Worm (Caenorhabditis elegans) whole organism, mixed stage, embryonic: ENCODE measurements around the gene K04G11.3.

Source experiments
- M03D4.4 ChIP-seq: sonication (generic microtip); optimal IDR thresholded peaks from 2 replicates; lab custom pipeline; 2017; ENCODE audit warnings: mild to moderate bottlenecking, missing genetic modification characterization, missing compliant biosample characterization
- bed-3 ChIP-seq: fragments of 200-800 bp; sonication (Bioruptor generic); optimal IDR thresholded peaks from 3 replicates; lab custom pipeline; 2018; ENCODE audit warnings: mild to moderate bottlenecking, missing genetic modification characterization, moderate library complexity, missing compliant biosample characterization
- blmp-1 ChIP-seq: fragments of 150-350 bp; optimal IDR thresholded peaks from 2 replicates; lab custom pipeline; 2014; ENCODE audit warnings: missing biosample characterization, missing genetic modification characterization
- ceh-39 ChIP-seq: fragments of 150-350 bp; optimal IDR thresholded peaks from 2 replicates; lab custom pipeline; 2014; ENCODE audit warnings: missing biosample characterization, missing genetic modification characterization
- ceh-83 ChIP-seq: fragments of 200-800 bp; sonication (Bioruptor generic); optimal IDR thresholded peaks from 2 replicates; lab custom pipeline; 2018; ENCODE audit warnings: mild to moderate bottlenecking, missing genetic modification characterization, missing compliant biosample characterization
- ces-1 ChIP-seq: fragments of 150-350 bp; optimal IDR thresholded peaks from 2 replicates; lab custom pipeline; 2014; ENCODE audit warnings: missing biosample characterization, missing genetic modification reagents, missing genetic modification characterization
- cnd-1 ChIP-seq: fragments of 200-800 bp; sonication (Bioruptor generic); optimal IDR thresholded peaks from 2 replicates; lab custom pipeline; 2018; ENCODE audit warnings: mild to moderate bottlenecking, missing genetic modification characterization, missing compliant biosample characterization
- drap-1 ChIP-seq: fragments of 200-800 bp; sonication (Bioruptor generic); optimal IDR thresholded peaks from 3 replicates; lab custom pipeline; 2018; ENCODE audit warnings: mild to moderate bottlenecking, missing genetic modification characterization, missing compliant biosample characterization
- elt-1 ChIP-seq: sonication (generic microtip); optimal IDR thresholded peaks from 2 replicates; lab custom pipeline; 2017; ENCODE audit warnings: missing genetic modification characterization, mild to moderate bottlenecking, missing compliant biosample characterization, antibody characterized with exemption, moderate library complexity, borderline replicate concordance; ENCODE audit not compliant: insufficient read depth
- elt-3 ChIP-seq: fragments of 150-350 bp; optimal IDR thresholded peaks from 2 replicates; lab custom pipeline; 2014; ENCODE audit warnings: missing biosample characterization, missing genetic modification characterization
- flh-1 ChIP-seq: fragments of 200-800 bp; sonication (Bioruptor generic); optimal IDR thresholded peaks from 2 replicates; lab custom pipeline; 2018; ENCODE audit warnings: mild to moderate bottlenecking, missing genetic modification characterization, moderate library complexity, missing compliant biosample characterization
- ham-2 ChIP-seq: fragments of 200-800 bp; sonication (Bioruptor generic); optimal IDR thresholded peaks from 2 replicates; lab custom pipeline; 2018; ENCODE audit warnings: mild to moderate bottlenecking, missing genetic modification characterization, missing compliant biosample characterization
- hlh-1 ChIP-seq: fragments of 150-350 bp; optimal IDR thresholded peaks from 2 replicates; lab custom pipeline; 2014; ENCODE audit warnings: missing biosample characterization, missing genetic modification reagents, missing genetic modification characterization
- lin-13 ChIP-seq: fragments of 150-350 bp; optimal IDR thresholded peaks from 2 replicates; lab custom pipeline; 2014; ENCODE audit warnings: missing biosample characterization, missing genetic modification characterization
- lin-32 ChIP-seq: fragments of 200-800 bp; sonication (Bioruptor generic); optimal IDR thresholded peaks from 2 replicates; lab custom pipeline; 2018; ENCODE audit warnings: mild to moderate bottlenecking, missing genetic modification characterization, missing compliant biosample characterization
- mab-5 ChIP-seq: fragments of 150-350 bp; optimal IDR thresholded peaks from 2 replicates; lab custom pipeline; 2014; ENCODE audit warnings: missing biosample characterization, missing genetic modification characterization
- mep-1 ChIP-seq: fragments of 150-350 bp; optimal IDR thresholded peaks from 2 replicates; lab custom pipeline; 2017; ENCODE audit warnings: missing biosample characterization, missing genetic modification reagents, missing genetic modification characterization, inconsistent platforms
- mls-2 ChIP-seq: sonication (generic microtip); optimal IDR thresholded peaks from 2 replicates; lab custom pipeline; 2016; ENCODE audit warnings: mild to moderate bottlenecking, missing genetic modification characterization, moderate library complexity, missing compliant biosample characterization
- nhr-12 ChIP-seq: fragments of 150-350 bp; optimal IDR thresholded peaks from 2 replicates; lab custom pipeline; 2014; ENCODE audit warnings: missing biosample characterization, missing genetic modification characterization
- nhr-2 ChIP-seq: fragments of 150-350 bp; optimal IDR thresholded peaks from 2 replicates; lab custom pipeline; 2014; ENCODE audit warnings: missing biosample characterization, missing genetic modification characterization
- nhr-237 ChIP-seq: fragments of 150-350 bp; optimal IDR thresholded peaks from 2 replicates; lab custom pipeline; 2014; ENCODE audit warnings: missing biosample characterization, missing genetic modification characterization
- nhr-28 ChIP-seq: fragments of 150-350 bp; optimal IDR thresholded peaks from 2 replicates; lab custom pipeline; 2014; ENCODE audit warnings: missing biosample characterization, missing genetic modification characterization
- nhr-76 ChIP-seq: sonication (generic microtip); optimal IDR thresholded peaks from 2 replicates; lab custom pipeline; 2017; ENCODE audit warnings: missing biosample characterization, missing genetic modification characterization
- pha-4 ChIP-seq: fragments of 150-350 bp; optimal IDR thresholded peaks from 2 replicates; lab custom pipeline; 2018; ENCODE audit warnings: missing biosample characterization, missing genetic modification reagents, missing genetic modification characterization
- sem-2 ChIP-seq: fragments of 200-800 bp; sonication (Bioruptor generic); optimal IDR thresholded peaks from 2 replicates; lab custom pipeline; 2018; ENCODE audit warnings: mild to moderate bottlenecking, missing genetic modification characterization, missing compliant biosample characterization
- snpc-4 ChIP-seq: fragments of 150-350 bp; optimal IDR thresholded peaks from 2 replicates; lab custom pipeline; 2014; ENCODE audit warnings: missing biosample characterization, missing genetic modification characterization
- sptf-1 ChIP-seq: sonication (generic microtip); optimal IDR thresholded peaks from 2 replicates; lab custom pipeline; 2017; ENCODE audit warnings: mild to moderate bottlenecking, missing genetic modification characterization, moderate library complexity, missing compliant biosample characterization
- tbx-8 ChIP-seq: fragments of 200-800 bp; sonication (Bioruptor generic); optimal IDR thresholded peaks from 2 replicates; lab custom pipeline; 2018; ENCODE audit warnings: mild to moderate bottlenecking, missing genetic modification characterization, moderate library complexity, missing compliant biosample characterization
- unc-120 ChIP-seq: sonication (generic microtip); optimal IDR thresholded peaks from 2 replicates; lab custom pipeline; 2017; ENCODE audit warnings: missing genetic modification characterization, missing compliant biosample characterization; ENCODE audit not compliant: poor library complexity, severe bottlenecking
- unc-39 ChIP-seq: fragments of 150-350 bp; optimal IDR thresholded peaks from 2 replicates; lab custom pipeline; 2014; ENCODE audit warnings: missing biosample characterization, missing genetic modification characterization
- unc-62 ChIP-seq: fragments of 150-350 bp; optimal IDR thresholded peaks from 2 replicates; lab custom pipeline; 2014; ENCODE audit warnings: missing biosample characterization, missing genetic modification reagents, missing genetic modification characterization
- zip-8 ChIP-seq: fragments of 150-350 bp; optimal IDR thresholded peaks from 2 replicates; lab custom pipeline; 2014; ENCODE audit warnings: missing biosample characterization, missing genetic modification characterization
- ztf-11 ChIP-seq: fragments of 150-350 bp; optimal IDR thresholded peaks from 2 replicates; lab custom pipeline; 2014; ENCODE audit warnings: missing biosample characterization, missing genetic modification characterization

The K04G11.3 gene

ce11 chrX:14347573-14347972, at the start of gene K04G11.3:
K04G11.3 (minus strand) TSS chrX:14347673.
- TF ChIP-seq ceh-83 (GFP tag; lab: Kevin White, UChicago), result no peak
- no peak for TF ChIP-seq nhr-2 (tag; lab: Kevin White, UChicago)
- no peak for TF ChIP-seq nhr-28 (tag; lab: Kevin White, UChicago)
- no peak for TF ChIP-seq mep-1
- TF ChIP-seq ces-1 (GFP tag; lab: Kevin White, UChicago), result no peak
- TF ChIP-seq zip-8 (tag; lab: Kevin White, UChicago), result no peak
- TF ChIP-seq nhr-12 (tag; lab: Kevin White, UChicago), result no peak

ce11 chrX:14395267-14395666, 47.8 kb upstream of the K04G11.3 start, which contains the start of gene Y60A9.1:
Y60A9.1 (minus strand) TSS chrX:14395367.
- TF ChIP-seq nhr-12 (tag; lab: Kevin White, UChicago) (no peak), M03D4.4 (no peak), drap-1 (no peak), unc-39 (tag; lab: Kevin White, UChicago) (no peak), bed-3 (GFP tag; lab: Kevin White, UChicago) (no peak), sem-2 (GFP tag; lab: Kevin White, UChicago) (no peak), elt-3 (tag; lab: Kevin White, UChicago) (no peak), hlh-1 (no peak), ceh-39 (tag; lab: Kevin White, UChicago) (no peak), elt-1 (tag; lab: Kevin White, UChicago) (no peak), ces-1 (GFP tag; lab: Kevin White, UChicago) (no peak), lin-32 (no peak), snpc-4 (no peak), mab-5 (tag; lab: Kevin White, UChicago) (no peak)

- no peak for TF ChIP-seq unc-39 (tag; lab: Kevin White, UChicago)
- no peak for TF ChIP-seq lin-32
- no peak for TF ChIP-seq hlh-1
- TF ChIP-seq nhr-237, result no peak
- no peak for TF ChIP-seq snpc-4
- no peak for TF ChIP-seq bed-3 (GFP tag; lab: Kevin White, UChicago)
- no peak for TF ChIP-seq cnd-1 (tag; lab: Kevin White, UChicago)
- no peak for TF ChIP-seq drap-1
- no peak for TF ChIP-seq nhr-76 (tag; lab: Kevin White, UChicago)
- TF ChIP-seq sem-2 (GFP tag; lab: Kevin White, UChicago), result no peak
Measured at ce11 chrX:14382951-14383350, 35.5 kb upstream of the K04G11.3 start, which contains the start of gene Y60A9.3. Y60A9.3 (plus strand) TSS chrX:14383251.

DNA sequence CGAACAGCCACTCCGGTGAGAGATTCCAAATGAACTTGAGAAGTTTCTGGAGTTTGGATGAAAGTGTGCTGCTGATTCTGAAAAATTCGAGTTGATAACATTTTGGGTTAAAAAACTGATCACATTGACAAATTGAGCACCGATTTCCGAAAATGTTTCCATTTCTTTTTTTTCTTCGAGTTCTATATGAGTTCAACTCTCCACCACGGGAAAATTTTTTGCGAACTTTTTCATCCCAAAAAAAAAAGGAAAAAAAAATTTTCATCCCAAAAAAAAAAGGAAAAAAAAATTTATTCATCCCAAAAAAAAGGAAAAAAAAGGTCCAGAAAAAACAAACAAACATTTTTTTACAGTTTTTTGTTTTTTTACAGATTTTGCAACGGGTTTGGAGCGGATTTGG, 29.7 kb upstream of the K04G11.3 start, which contains the start of gene Y60A9A.1:
TSS of gene Y60A9A.1 (minus strand) at position 101 of the 400 bp plus-strand sequence.
- TF ChIP-seq ztf-11 (tag; lab: Kevin White, UChicago) (no peak), sem-2 (GFP tag; lab: Kevin White, UChicago) (no peak), flh-1 (no peak), tbx-8 (GFP tag; lab: Kevin White, UChicago) (no peak), unc-62 (GFP tag; lab: Kevin White, UChicago) (no peak), mep-1 (no peak), zip-8 (tag; lab: Kevin White, UChicago) (no peak), pha-4 (tag; lab: Kevin White, UChicago) (no peak), unc-39 (tag; lab: Kevin White, UChicago) (no peak), nhr-12 (tag; lab: Kevin White, UChicago) (no peak), lin-13 (tag; lab: Kevin White, UChicago) (no peak), snpc-4 (no peak)
- TF ChIP-seq, all 35 proteins: peak for 0

DNA sequence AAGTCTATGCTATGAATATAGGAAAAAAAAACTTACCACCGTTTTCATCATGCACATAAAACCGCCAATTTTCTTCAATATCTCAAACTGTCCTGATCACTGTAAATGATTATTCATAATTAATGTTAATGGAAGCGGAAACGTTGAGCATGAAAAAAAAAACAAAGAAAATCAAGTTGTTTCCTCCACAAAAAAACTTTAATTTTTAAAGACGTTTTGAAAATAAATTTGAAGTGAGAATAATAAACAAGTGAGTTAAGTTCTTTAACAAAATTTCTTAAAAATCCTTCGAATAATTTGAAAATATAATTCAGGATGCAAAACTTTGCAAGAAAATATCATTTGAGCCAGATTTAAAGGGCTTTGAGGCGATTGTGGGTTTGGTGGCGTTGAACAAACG, 22.8 kb upstream of the K04G11.3 start, which contains the start of gene irk-3:
TSS of gene irk-3 (minus strand) at position 101 of the 400 bp plus-strand sequence.
- TF ChIP-seq ham-2 (GFP tag; lab: Kevin White, UChicago) (no peak), bed-3 (GFP tag; lab: Kevin White, UChicago) (no peak), zip-8 (tag; lab: Kevin White, UChicago) (no peak), unc-120 (tag; lab: Kevin White, UChicago) (no peak), blmp-1 (tag; lab: Kevin White, UChicago) (no peak), tbx-8 (GFP tag; lab: Kevin White, UChicago) (no peak), mls-2 (no peak), unc-39 (tag; lab: Kevin White, UChicago) (no peak), mep-1 (no peak), lin-13 (tag; lab: Kevin White, UChicago) (no peak), sptf-1 (tag; lab: Kevin White, UChicago) (no peak), flh-1 (no peak)
